Worm (Caenorhabditis elegans): Measurements from ENCODE around the gene W01F3.2.
A peak's percentile ranks its signal among the peaks of the same experiment; 100 is the strongest.

Gene W01F3.2

DNA sequence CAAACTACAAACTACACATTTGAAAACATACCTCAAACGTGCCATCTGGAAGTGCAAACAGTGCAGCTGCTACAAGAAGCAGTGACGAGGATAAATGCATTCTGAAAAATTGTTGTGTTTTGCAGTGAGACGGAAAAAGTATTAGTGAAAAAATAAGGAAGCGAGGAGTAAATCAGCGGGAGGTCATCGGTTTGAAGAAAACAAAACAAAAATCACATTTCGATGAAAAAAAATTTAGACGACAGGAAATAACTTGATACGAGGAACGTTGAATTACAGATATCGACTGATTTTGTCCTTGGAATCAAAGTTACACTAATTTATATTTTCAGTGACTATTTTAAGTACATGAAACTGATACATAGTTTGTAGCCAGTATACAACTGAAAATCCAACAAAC, 31.5 kb downstream of the W01F3.2 start, which contains the start of gene F53F8.4:
TSS of gene F53F8.4 (minus strand) at position 101 of the 400 bp plus-strand sequence.
- TF ChIP-seq dmd-4 (tag; optimal IDR thresholded peaks at IDR 0.05; ENCODE audit: borderline replicate concordance) = no peak
- TF ChIP-seq ref-2 (tag; optimal IDR thresholded peaks at IDR 0.05) = no peak
- TF ChIP-seq nfya-1 (tag; optimal IDR thresholded peaks at IDR 0.05) = no peak
- no peak for TF ChIP-seq unc-3 (GFP tag; conservative IDR thresholded peaks at IDR 0.05)
- TF ChIP-seq unc-3 (tag; optimal IDR thresholded peaks at IDR 0.05) = no peak
- TF ChIP-seq C38D4.7 (GFP tag; optimal IDR thresholded peaks at IDR 0.05) = no peak
- no peak for TF ChIP-seq ztf-16 (tag; optimal IDR thresholded peaks at IDR 0.05)
- no peak for TF ChIP-seq ceh-34 (tag; optimal IDR thresholded peaks at IDR 0.05)
- TF ChIP-seq K09A11.1 (tag; optimal IDR thresholded peaks at IDR 0.05; ENCODE audit: insufficient read depth) = no peak
- no peak for TF ChIP-seq dve-1 (tag; optimal IDR thresholded peaks at IDR 0.05)
- TF ChIP-seq pha-2 (tag; optimal IDR thresholded peaks at IDR 0.05) = no peak

DNA sequence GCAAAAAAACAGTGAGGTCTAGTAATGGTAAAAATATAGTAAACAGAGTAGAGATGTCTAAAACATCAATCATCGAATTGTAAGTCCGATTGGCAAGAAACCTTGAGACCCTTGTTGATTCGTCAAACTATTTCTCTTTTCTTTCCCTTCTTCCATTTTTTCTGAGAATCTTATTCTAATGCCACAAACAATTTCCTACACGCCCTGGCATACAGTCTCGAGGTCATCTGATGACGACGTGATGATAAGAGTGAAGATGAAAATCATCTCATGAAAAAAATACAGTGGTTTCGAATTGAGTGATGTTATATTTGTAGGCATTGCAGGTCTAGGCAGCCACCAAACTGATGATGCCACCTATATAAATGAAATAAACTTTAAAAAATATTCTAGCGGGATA, 32.8 kb downstream of the W01F3.2 start:
- TF ChIP-seq ceh-45 (GFP tag; IDR thresholded peaks at IDR 0.05) (no peak), lin-11 (tag; optimal IDR thresholded peaks at IDR 0.05) (no peak), pha-2 (tag; optimal IDR thresholded peaks at IDR 0.05) (no peak), C08G9.2 (tag; optimal IDR thresholded peaks at IDR 0.05) (no peak), pha-4 (tag; optimal IDR thresholded peaks at IDR 0.05) (no peak), C38D4.7 (GFP tag; optimal IDR thresholded peaks at IDR 0.05) (no peak), tbx-2 (tag; optimal IDR thresholded peaks at IDR 0.05) (no peak), ceh-34 (tag; optimal IDR thresholded peaks at IDR 0.05) (no peak), eyg-1 (tag; optimal IDR thresholded peaks at IDR 0.05) (no peak), sox-2 (GFP tag; IDR thresholded peaks at IDR 0.05) (no peak), nhr-232 (tag; optimal IDR thresholded peaks at IDR 0.05) (no peak), fax-1 (tag; optimal IDR thresholded peaks at IDR 0.05) (no peak), hlh-30 (tag; optimal IDR thresholded peaks at IDR 0.05; ENCODE audit: insufficient read depth) (no peak), sdc-2 (tag; optimal IDR thresholded peaks at IDR 0.05) (no peak), hlh-15 (tag; optimal IDR thresholded peaks at IDR 0.05) (no peak), ceh-24 (tag; optimal IDR thresholded peaks at IDR 0.05) (no peak), gmeb-2 (tag; optimal IDR thresholded peaks at IDR 0.05) (no peak), T23F11.4 (GFP tag; optimal IDR thresholded peaks at IDR 0.05) (no peak), pag-3 (tag; optimal IDR thresholded peaks at IDR 0.05; ENCODE audit: borderline replicate concordance) (no peak), ceh-48 (tag; optimal IDR thresholded peaks at IDR 0.05) (no peak)

DNA sequence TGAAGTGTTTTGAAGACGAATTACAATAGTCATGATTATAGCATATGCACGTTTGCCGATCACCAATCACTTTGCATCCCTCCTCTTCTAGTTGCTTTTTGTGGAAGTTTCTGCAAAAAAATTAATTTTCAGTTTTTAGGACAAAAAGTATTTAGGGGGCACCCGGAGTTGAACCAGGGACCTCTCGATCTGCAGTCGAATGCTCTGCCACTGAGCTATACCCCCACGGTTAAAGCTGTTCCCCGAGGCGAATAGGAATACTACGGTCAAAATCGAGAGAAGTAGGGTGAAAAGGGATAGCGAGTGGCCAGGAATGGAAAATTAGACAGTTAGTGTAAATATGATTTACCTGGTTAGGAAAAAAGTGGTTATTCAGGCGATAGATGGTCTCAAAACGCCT, 33.8 kb downstream of the W01F3.2 start:
- no peak for TF ChIP-seq ama-1 (optimal IDR thresholded peaks at IDR 0.05)
- no peak for TF ChIP-seq rnt-1 (tag; optimal IDR thresholded peaks at IDR 0.05)
- TF ChIP-seq ceh-14 (tag; optimal IDR thresholded peaks at IDR 0.05) = no peak
- TF ChIP-seq pax-1 (tag; optimal IDR thresholded peaks at IDR 0.05) = no peak
- TF ChIP-seq nfya-1 (tag; optimal IDR thresholded peaks at IDR 0.05) = no peak
- TF ChIP-seq dmd-4 (tag; optimal IDR thresholded peaks at IDR 0.05; ENCODE audit: borderline replicate concordance) = no peak
- TF ChIP-seq ceh-31 (tag; optimal IDR thresholded peaks at IDR 0.05) = peak; percentile 15
- TF ChIP-seq ceh-48 (tag; optimal IDR thresholded peaks at IDR 0.05) = peak; percentile 15
- peak; percentile 42 for TF ChIP-seq ref-2 (tag; optimal IDR thresholded peaks at IDR 0.05)
- no peak for TF ChIP-seq Y22D7AL.16 (tag; optimal IDR thresholded peaks at IDR 0.05)
- peak; percentile 28 for TF ChIP-seq nhr-232 (tag; optimal IDR thresholded peaks at IDR 0.05)
- TF ChIP-seq npax-4 (tag; optimal IDR thresholded peaks at IDR 0.05) = peak; percentile 9
- no peak for TF ChIP-seq ttx-3 (tag; optimal IDR thresholded peaks at IDR 0.05)
- TF ChIP-seq ceh-30 (tag; optimal IDR thresholded peaks at IDR 0.05) = no peak
- TF ChIP-seq tbx-7 (tag; optimal IDR thresholded peaks at IDR 0.05) = no peak
- TF ChIP-seq pat-9 (tag; optimal IDR thresholded peaks at IDR 0.05) = peak; percentile 52
- peak; percentile 50 for TF ChIP-seq lin-11 (tag; optimal IDR thresholded peaks at IDR 0.05)
- TF ChIP-seq ceh-45 (GFP tag; IDR thresholded peaks at IDR 0.05) = 0 out of 2 replicates have a peak, but pooled peaks have one; percentile 46
- no peak for TF ChIP-seq ceh-9 (tag; optimal IDR thresholded peaks at IDR 0.05)
- TF ChIP-seq unc-55 (GFP tag; optimal IDR thresholded peaks at IDR 0.05) = no peak
- TF ChIP-seq odd-2 (tag; optimal IDR thresholded peaks at IDR 0.05) = no peak
- no peak for TF ChIP-seq pha-4 (tag; optimal IDR thresholded peaks at IDR 0.05)
- peak; percentile 18 for TF ChIP-seq ceh-2 (tag; optimal IDR thresholded peaks at IDR 0.05)
- peak; percentile 62 for TF ChIP-seq hlh-6 (tag; optimal IDR thresholded peaks at IDR 0.05)
- peak; percentile 37 for TF ChIP-seq fax-1 (tag; optimal IDR thresholded peaks at IDR 0.05)
- no peak for TF ChIP-seq hlh-30 (tag; optimal IDR thresholded peaks at IDR 0.05; ENCODE audit: insufficient read depth)
- TF ChIP-seq lim-6 (tag; optimal IDR thresholded peaks at IDR 0.05) = no peak
- TF ChIP-seq sox-4 (tag; optimal IDR thresholded peaks at IDR 0.05) = peak; percentile 38
- TF ChIP-seq tbx-2 (tag; optimal IDR thresholded peaks at IDR 0.05) = peak; percentile 45
- TF ChIP-seq ceh-19 (GFP tag; optimal IDR thresholded peaks at IDR 0.05) = peak; percentile 59
- peak; percentile 14 for TF ChIP-seq ceh-34 (tag; optimal IDR thresholded peaks at IDR 0.05)
- no peak for TF ChIP-seq eyg-1 (tag; optimal IDR thresholded peaks at IDR 0.05)
- no peak for TF ChIP-seq pqm-1 (tag; optimal IDR thresholded peaks at IDR 0.05)
